Fruit fly (Drosophila melanogaster): ENCODE measurements around the gene CG46317.

DNA sequence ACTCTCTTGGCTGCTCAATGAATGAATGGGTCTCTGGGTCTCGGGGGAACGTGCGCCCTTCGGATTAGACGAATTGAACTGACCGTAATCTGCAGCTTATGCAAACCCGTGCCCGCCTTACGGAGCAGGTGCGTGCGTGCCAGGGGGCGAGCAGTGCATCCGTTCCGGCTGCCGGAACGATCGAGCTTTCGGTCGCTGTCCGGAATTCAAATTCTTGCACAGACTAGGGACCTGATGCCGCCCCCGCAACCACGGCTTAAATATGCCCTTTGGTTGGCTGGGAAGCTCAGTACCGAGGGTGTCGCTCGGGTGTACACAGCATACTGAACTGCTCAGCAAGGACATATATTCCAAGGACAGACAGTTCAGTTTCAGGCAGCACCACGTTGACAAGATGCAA is 16.4 kb downstream of the CG46317 start, which contains the start of gene Muc12Ea:
- no peak for TF ChIP-seq Myc (optimal IDR thresholded peaks at IDR 0.05)
- no peak for TF ChIP-seq h (optimal IDR thresholded peaks at IDR 0.05)
- TF ChIP-seq ttk (optimal IDR thresholded peaks at IDR 0.05), result no peak
- TF ChIP-seq Sin3A (optimal IDR thresholded peaks at IDR 0.05), result no peak
- no peak for TF ChIP-seq psq (optimal IDR thresholded peaks at IDR 0.05)

All from Kc167 (cell line).